Fruit fly (Drosophila melanogaster) whole organism, wandering third instar larva: Measurements from ENCODE around the gene CG17568.
A peak's percentile ranks its signal among the peaks of the same experiment; 100 is the strongest.

Experiments
- Abd-B ChIP-seq: fragments of >200 bp; optimal IDR thresholded peaks from 2 replicates; lab custom pipeline; 2017; ENCODE audit warnings: missing biosample characterization, missing genetic modification characterization
- CrebA ChIP-seq: fragments of 200-800 bp; sonication (Bioruptor generic); optimal IDR thresholded peaks from 2 replicates; lab custom pipeline; 2016; ENCODE audit warnings: missing biosample characterization, mild to moderate bottlenecking, missing genetic modification characterization, borderline replicate concordance
- Dif ChIP-seq: fragments of 200-275, 200-300 bp; sonication (Bioruptor generic); optimal IDR thresholded peaks from 2 replicates; lab custom pipeline; 2018; ENCODE audit warnings: missing biosample characterization, missing genetic modification characterization; ENCODE audit not compliant: partially characterized antibody
- OdsH ChIP-seq: fragments of 200-800 bp; sonication (Bioruptor generic); optimal IDR thresholded peaks from 2 replicates; lab custom pipeline; 2016; ENCODE audit warnings: missing biosample characterization, mild to moderate bottlenecking, missing genetic modification characterization
- Vsx2 ChIP-seq: fragments of 200-300, 225-300 bp; sonication (Bioruptor generic); optimal IDR thresholded peaks from 2 replicates; lab custom pipeline; 2018; ENCODE audit warnings: missing biosample characterization, missing genetic modification characterization; ENCODE audit not compliant: partially characterized antibody
- ey ChIP-seq: fragments of 200-800 bp; sonication (Bioruptor generic); optimal IDR thresholded peaks from 2 replicates; lab custom pipeline; 2016; ENCODE audit warnings: missing biosample characterization, missing genetic modification characterization
- lola ChIP-seq: fragments of >200 bp; optimal IDR thresholded peaks from 2 replicates; lab custom pipeline; 2017; ENCODE audit warnings: missing biosample characterization, missing genetic modification characterization
- psq ChIP-seq: fragments of 200-800 bp; sonication (Bioruptor generic); optimal IDR thresholded peaks from 3 replicates; lab custom pipeline; 2017; ENCODE audit warnings: missing biosample characterization, mild to moderate bottlenecking, missing genetic modification characterization, moderate library complexity
- rgr ChIP-seq: fragments of 200-800 bp; sonication (Bioruptor generic); optimal IDR thresholded peaks from 3 replicates; lab custom pipeline; 2016; ENCODE audit warnings: missing biosample characterization, mild to moderate bottlenecking, missing genetic modification characterization
- sage ChIP-seq: fragments of 200-800 bp; sonication (Bioruptor generic); optimal IDR thresholded peaks from 2 replicates; lab custom pipeline; 2016; ENCODE audit warnings: missing biosample characterization, mild to moderate bottlenecking, missing genetic modification characterization
- sv ChIP-seq: fragments of 200-800 bp; sonication (Bioruptor generic); optimal IDR thresholded peaks from 3 replicates; lab custom pipeline; 2016; ENCODE audit warnings: missing biosample characterization, missing genetic modification characterization

- peak; percentile 55 for TF ChIP-seq psq (GFP tag; lab: Kevin White, UChicago)
- TF ChIP-seq Dif = no peak
- TF ChIP-seq Vsx2 = no peak
- TF ChIP-seq Abd-B (GFP tag; lab: Kevin White, UChicago) = no peak
- TF ChIP-seq CrebA (GFP tag; lab: Kevin White, UChicago) = peak; percentile 22
- peak; percentile 68 for TF ChIP-seq ey (GFP tag; lab: Kevin White, UChicago)
- TF ChIP-seq sv (GFP tag; lab: Kevin White, UChicago) = no peak
- peak; percentile 67 for TF ChIP-seq OdsH (GFP tag; lab: Kevin White, UChicago)
- no peak for TF ChIP-seq lola (GFP tag; lab: Kevin White, UChicago)
- peak; percentile 71 for TF ChIP-seq rgr (GFP tag; lab: Kevin White, UChicago)
- TF ChIP-seq sage (GFP tag; lab: Kevin White, UChicago) = peak; percentile 64
Observed at dm6 chr2L:19201841-19202240, 20.3 kb upstream of the CG17568 start.
